Fruit fly (Drosophila melanogaster): Measurements from ENCODE around the gene TkR99D.

The TkR99D gene

DNA sequence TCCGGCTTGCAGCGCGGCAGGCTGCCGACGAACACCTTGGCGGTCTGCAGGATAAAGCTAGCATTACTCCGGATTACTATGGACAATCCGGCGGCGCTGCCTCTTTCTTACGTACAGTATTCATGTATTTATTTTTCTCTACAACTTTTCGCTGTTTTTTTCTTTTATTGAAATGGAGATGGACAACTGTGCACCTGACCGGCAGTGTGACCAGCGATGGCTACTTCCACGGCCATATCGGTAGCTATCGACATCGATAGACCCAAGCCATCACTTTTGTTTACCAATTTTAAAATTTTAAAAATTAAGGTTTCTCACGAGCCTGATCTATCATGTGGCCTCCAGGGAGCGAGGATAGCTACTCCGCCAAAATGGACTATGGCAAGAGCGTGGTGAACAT is 25.8 kb upstream of the TkR99D start, which contains the start of the genes CG7903 and Sas-6 (continued):
- TF ChIP-seq eyg (GFP tag; optimal IDR thresholded peaks at IDR 0.05) (no peak), CG2116 (GFP tag; optimal IDR thresholded peaks at IDR 0.05) (peak; percentile 92), Aef1 (GFP tag; IDR thresholded peaks at IDR 0.05) (no peak), Tbp (GFP tag; optimal IDR thresholded peaks at IDR 0.05) (no peak), gem (tag; optimal IDR thresholded peaks at IDR 0.05) (no peak), CG11696 (GFP tag; IDR thresholded peaks at IDR 0.05) (no peak), Optix (GFP tag; IDR thresholded peaks at IDR 0.05) (no peak), ase (GFP tag; IDR thresholded peaks at IDR 0.05) (no peak), CG15514 (GFP tag; optimal IDR thresholded peaks at IDR 0.05) (peak; percentile 65), Camta (GFP tag; optimal IDR thresholded peaks at IDR 0.05) (no peak), jumu (GFP tag; optimal IDR thresholded peaks at IDR 0.05) (no peak), Dp (GFP tag; optimal IDR thresholded peaks at IDR 0.05) (peak; percentile 67), CG5953 (GFP tag; IDR thresholded peaks at IDR 0.05) (no peak), psq (GFP tag; optimal IDR thresholded peaks at IDR 0.05) (no peak), mam (GFP tag; optimal IDR thresholded peaks at IDR 0.05) (no peak), TFAM (GFP tag; optimal IDR thresholded peaks at IDR 0.05) (no peak), Dll (GFP tag; IDR thresholded peaks at IDR 0.05; ENCODE audit: partially characterized antibody) (peak; percentile 73), grau (tag; optimal IDR thresholded peaks at IDR 0.05) (no peak), E2f1 (GFP tag; IDR thresholded peaks at IDR 0.05) (no peak), unpg (GFP tag; optimal IDR thresholded peaks at IDR 0.05) (no peak), Hsf (GFP tag; optimal IDR thresholded peaks at IDR 0.05) (no peak), CG12155 (GFP tag; optimal IDR thresholded peaks at IDR 0.05) (no peak), ham (GFP tag; IDR thresholded peaks at IDR 0.05) (no peak), Antp (GFP tag; optimal IDR thresholded peaks at IDR 0.05) (no peak), Fer3 (tag; optimal IDR thresholded peaks at IDR 0.05) (no peak), CG7745 (tag; optimal IDR thresholded peaks at IDR 0.05) (no peak), ab (GFP tag; optimal IDR thresholded peaks at IDR 0.05) (no peak), CG9609 (GFP tag; optimal IDR thresholded peaks at IDR 0.05) (no peak), Gsc (GFP tag; IDR thresholded peaks at IDR 0.05) (no peak), Usf (GFP tag; optimal IDR thresholded peaks at IDR 0.05) (no peak), dm (GFP tag; optimal IDR thresholded peaks at IDR 0.05) (no peak), gsb-n (tag; optimal IDR thresholded peaks at IDR 0.05) (no peak), CG11723 (GFP tag; optimal IDR thresholded peaks at IDR 0.05) (no peak), HLH3B (GFP tag; IDR thresholded peaks at IDR 0.05) (no peak), wdn (GFP tag; IDR thresholded peaks at IDR 0.05) (no peak), CG32772 (GFP tag; IDR thresholded peaks at IDR 0.05) (no peak; the same call in 1 of the 2 replicates), Dip2 (GFP tag; IDR thresholded peaks at IDR 0.05) (no peak), BEAF-32 (GFP tag; optimal IDR thresholded peaks at IDR 0.05) (peak; percentile 73), seq (GFP tag; IDR thresholded peaks at IDR 0.05) (no peak), CG17912 (GFP tag; optimal IDR thresholded peaks at IDR 0.05) (no peak), Deaf1 (tag; optimal IDR thresholded peaks at IDR 0.05) (no peak), Ravus (GFP tag; IDR thresholded peaks at IDR 0.05) (no peak), pum (GFP tag; optimal IDR thresholded peaks at IDR 0.05) (no peak), CG2678 (tag; optimal IDR thresholded peaks at IDR 0.05) (no peak), ac (GFP tag; optimal IDR thresholded peaks at IDR 0.05) (no peak), CG11560 (tag; IDR thresholded peaks at IDR 0.05) (no peak), CG5180 (GFP tag; optimal IDR thresholded peaks at IDR 0.05) (no peak), CG12769 (tag; optimal IDR thresholded peaks at IDR 0.05) (no peak), al (GFP tag; IDR thresholded peaks at IDR 0.05) (no peak), Rx (GFP tag; IDR thresholded peaks at IDR 0.05) (no peak), ewg (GFP tag; optimal IDR thresholded peaks at IDR 0.05) (no peak), CG17385 (GFP tag; optimal IDR thresholded peaks at IDR 0.05) (no peak), yki (optimal IDR thresholded peaks at IDR 0.05) (no peak), CG8944 (GFP tag; optimal IDR thresholded peaks at IDR 0.05) (no peak)
